Fruit fly (Drosophila melanogaster) Kc167 (cell line): ENCODE measurements around the gene Cpr78Cc.

Source experiments
- Myc ChIP-seq: fragments of >200 bp; optimal IDR thresholded peaks from 2 replicates; lab custom pipeline; 2017; ENCODE audit warnings: missing external identifiers
- Sin3A ChIP-seq: fragments of >200 bp; optimal IDR thresholded peaks from 2 replicates; lab custom pipeline; 2018; ENCODE audit warnings: missing external identifiers
- h ChIP-seq: fragments of >200 bp; optimal IDR thresholded peaks from 3 replicates; lab custom pipeline; 2018; ENCODE audit warnings: missing external identifiers
- insv ChIP-seq: fragments of >200 bp; optimal IDR thresholded peaks from 3 replicates; lab custom pipeline; 2018; ENCODE audit warnings: missing external identifiers
- psq ChIP-seq: fragments of >200 bp; optimal IDR thresholded peaks from 2 replicates; lab custom pipeline; 2017; ENCODE audit warnings: missing external identifiers
- ttk ChIP-seq: sonication (Bioruptor generic); optimal IDR thresholded peaks from 2 replicates; lab custom pipeline; 2017; ENCODE audit warnings: missing external identifiers

The Cpr78Cc gene

dm6 chr3L:21321807-21322503, 21.6 kb downstream of the Cpr78Cc start:
- TF ChIP-seq psq (lab: Kevin White, UChicago) (no peak), Myc (lab: Kevin White, UChicago) (no peak)

- TF ChIP-seq h (lab: Kevin White, UChicago) (no peak), Sin3A (lab: Kevin White, UChicago) (no peak), Myc (lab: Kevin White, UChicago) (no peak), ttk (lab: Kevin White, UChicago) (no peak), insv (no peak), psq (lab: Kevin White, UChicago) (no peak)
Observed at dm6 chr3L:21324724-21325123, 24.3 kb downstream of the Cpr78Cc start.

dm6 chr3L:21334999-21335631, 34.7 kb downstream of the Cpr78Cc start, which contains the start of gene Tsr1:
Tsr1 (plus strand) TSS chr3L:21335215.
- TF ChIP-seq insv = no peak
- no peak for TF ChIP-seq h (lab: Kevin White, UChicago)
- no peak for TF ChIP-seq Myc (lab: Kevin White, UChicago)
- TF ChIP-seq Sin3A (lab: Kevin White, UChicago) = no peak
- no peak for TF ChIP-seq psq (lab: Kevin White, UChicago)
- TF ChIP-seq ttk (lab: Kevin White, UChicago) = no peak

dm6 chr3L:21342592-21342991, 42.2 kb downstream of the Cpr78Cc start:
- TF ChIP-seq h (lab: Kevin White, UChicago) = no peak
- TF ChIP-seq psq (lab: Kevin White, UChicago) = no peak
- no peak for TF ChIP-seq Sin3A (lab: Kevin White, UChicago)
- TF ChIP-seq Myc (lab: Kevin White, UChicago) = no peak
- no peak for TF ChIP-seq insv

dm6 chr3L:21343254-21344083, 43.1 kb downstream of the Cpr78Cc start, which contains the start of the genes Tbc1d8-9 and CG32436:
Tbc1d8-9 (minus strand) TSS chr3L:21343716.
CG32436 (plus strand) TSS chr3L:21344033.
- TF ChIP-seq Myc (lab: Kevin White, UChicago) = no peak
- TF ChIP-seq psq (lab: Kevin White, UChicago) = no peak
- no peak for TF ChIP-seq ttk (lab: Kevin White, UChicago)
- no peak for TF ChIP-seq insv
- no peak for TF ChIP-seq Sin3A (lab: Kevin White, UChicago)
- TF ChIP-seq h (lab: Kevin White, UChicago) = no peak

- no peak for TF ChIP-seq ttk (lab: Kevin White, UChicago)
- no peak for TF ChIP-seq Sin3A (lab: Kevin White, UChicago)
- no peak for TF ChIP-seq psq (lab: Kevin White, UChicago)
- no peak for TF ChIP-seq h (lab: Kevin White, UChicago)
- TF ChIP-seq Myc (lab: Kevin White, UChicago) = no peak
- no peak for TF ChIP-seq insv
Observed at dm6 chr3L:21346463-21347196, 46.2 kb downstream of the Cpr78Cc start.

- TF ChIP-seq psq (lab: Kevin White, UChicago) (no peak), Myc (lab: Kevin White, UChicago) (no peak), insv (no peak), Sin3A (lab: Kevin White, UChicago) (no peak), ttk (lab: Kevin White, UChicago) (no peak), h (lab: Kevin White, UChicago) (no peak)
Observed at dm6 chr3L:21347197-21347831, 46.9 kb downstream of the Cpr78Cc start.

dm6 chr3L:21348983-21349432, 48.6 kb downstream of the Cpr78Cc start, which contains the start of gene ebd2:
ebd2 (minus strand) TSS chr3L:21349288.
- TF ChIP-seq insv (no peak), psq (lab: Kevin White, UChicago) (no peak), Sin3A (lab: Kevin White, UChicago) (no peak), Myc (lab: Kevin White, UChicago) (no peak), h (lab: Kevin White, UChicago) (no peak)
